Worm (Caenorhabditis elegans) whole organism, late embryonic: Measurements from ENCODE around the gene cdr-7.

Experiments used
- C08G9.2 ChIP-seq: sonication (generic microtip); optimal IDR thresholded peaks from 2 replicates; lab custom pipeline; 2016; ENCODE audit warnings: mild to moderate bottlenecking, missing genetic modification characterization, moderate library complexity, missing compliant biosample characterization
- K02D7.2 ChIP-seq: sonication (generic microtip); optimal IDR thresholded peaks from 2 replicates; lab custom pipeline; 2017; ENCODE audit warnings: mild to moderate bottlenecking, missing genetic modification characterization, missing compliant biosample characterization
- K09A11.1 ChIP-seq: sonication (generic microtip); optimal IDR thresholded peaks from 2 replicates; lab custom pipeline; 2017; ENCODE audit warnings: antibody characterized with exemption, mild to moderate bottlenecking, missing genetic modification characterization, missing compliant biosample characterization; ENCODE audit not compliant: insufficient read depth
- T23F11.4 ChIP-seq: fragments of 200-800 bp; sonication (Bioruptor generic); optimal IDR thresholded peaks from 2 replicates; lab custom pipeline; 2018; ENCODE audit warnings: mild to moderate bottlenecking, missing genetic modification characterization, missing compliant biosample characterization
- ceh-2 ChIP-seq: sonication (generic microtip); optimal IDR thresholded peaks from 2 replicates; lab custom pipeline; 2016; ENCODE audit warnings: missing genotype, missing genetic modification characterization, missing compliant biosample characterization
- ceh-24 ChIP-seq: sonication (generic microtip); optimal IDR thresholded peaks from 2 replicates; lab custom pipeline; 2016; ENCODE audit warnings: mild to moderate bottlenecking, missing genetic modification characterization, missing compliant biosample characterization
- ceh-30 ChIP-seq: fragments of 150-350 bp; optimal IDR thresholded peaks from 2 replicates; lab custom pipeline; 2014; ENCODE audit warnings: missing biosample characterization, missing genetic modification characterization
- ceh-48 ChIP-seq: sonication (generic microtip); optimal IDR thresholded peaks from 2 replicates; lab custom pipeline; 2016; ENCODE audit warnings: missing genetic modification characterization, inconsistent platforms, missing compliant biosample characterization
- ceh-6 ChIP-seq: fragments of 200-800 bp; sonication (Bioruptor generic); optimal IDR thresholded peaks from 2 replicates; lab custom pipeline; 2018; ENCODE audit warnings: mild to moderate bottlenecking, missing genetic modification characterization, missing compliant biosample characterization
- ceh-9 ChIP-seq: sonication (generic microtip); optimal IDR thresholded peaks from 2 replicates; lab custom pipeline; 2016; ENCODE audit warnings: mild to moderate bottlenecking, missing genetic modification characterization, inconsistent platforms, missing compliant biosample characterization
- dve-1 ChIP-seq: sonication (generic microtip); optimal IDR thresholded peaks from 2 replicates; lab custom pipeline; 2017; ENCODE audit warnings: antibody characterized with exemption, mild to moderate bottlenecking, missing genetic modification characterization, missing compliant biosample characterization
- elt-2 ChIP-seq: sonication (generic microtip); optimal IDR thresholded peaks from 2 replicates; lab custom pipeline; 2016; ENCODE audit warnings: missing genetic modification reagents, missing genetic modification characterization, missing compliant biosample characterization
- elt-4 ChIP-seq: sonication (generic microtip); optimal IDR thresholded peaks from 2 replicates; lab custom pipeline; 2016; ENCODE audit warnings: missing genetic modification characterization, missing compliant biosample characterization
- ets-4 ChIP-seq: sonication (generic microtip); optimal IDR thresholded peaks from 2 replicates; lab custom pipeline; 2016; ENCODE audit warnings: missing genetic modification characterization, missing compliant biosample characterization
- fax-1 ChIP-seq: sonication (generic microtip); optimal IDR thresholded peaks from 2 replicates; lab custom pipeline; 2016; ENCODE audit warnings: missing genotype, missing genetic modification characterization, missing compliant biosample characterization
- fkh-10 ChIP-seq: fragments of 150-350 bp; optimal IDR thresholded peaks from 2 replicates; lab custom pipeline; 2014; ENCODE audit warnings: missing biosample characterization, missing genetic modification reagents, missing genetic modification characterization
- hlh-13 ChIP-seq: fragments of 200-800 bp; sonication (Bioruptor generic); optimal IDR thresholded peaks from 2 replicates; lab custom pipeline; 2018; ENCODE audit warnings: mild to moderate bottlenecking, missing genetic modification characterization, missing compliant biosample characterization
- hlh-15 ChIP-seq: sonication (generic microtip); optimal IDR thresholded peaks from 2 replicates; lab custom pipeline; 2016; ENCODE audit warnings: missing genetic modification characterization, missing compliant biosample characterization
- hlh-8 ChIP-seq: sonication (generic microtip); optimal IDR thresholded peaks from 2 replicates; lab custom pipeline; 2016; ENCODE audit warnings: missing genotype, missing genetic modification characterization, missing compliant biosample characterization
- lin-11 ChIP-seq: fragments of 200-800 bp; sonication (Bioruptor generic); optimal IDR thresholded peaks from 2 replicates; lab custom pipeline; 2018; ENCODE audit warnings: mild to moderate bottlenecking, missing genetic modification characterization, missing compliant biosample characterization
- madf-2 ChIP-seq: sonication (generic microtip); optimal IDR thresholded peaks from 2 replicates; lab custom pipeline; 2017; ENCODE audit warnings: missing genetic modification characterization, missing compliant biosample characterization
- nfya-1 ChIP-seq: sonication (generic microtip); optimal IDR thresholded peaks from 2 replicates; lab custom pipeline; 2017; ENCODE audit warnings: missing genetic modification characterization, mild to moderate bottlenecking, missing compliant biosample characterization, antibody characterized with exemption, moderate library complexity
- nhr-11 ChIP-seq: fragments of 150-350 bp; optimal IDR thresholded peaks from 2 replicates; lab custom pipeline; 2014; ENCODE audit warnings: missing biosample characterization, missing genetic modification characterization
- nhr-232 ChIP-seq: sonication (generic microtip); optimal IDR thresholded peaks from 2 replicates; lab custom pipeline; 2016; ENCODE audit warnings: missing genetic modification characterization, missing compliant biosample characterization
- pat-9 ChIP-seq: fragments of 200-800 bp; sonication (Bioruptor generic); optimal IDR thresholded peaks from 2 replicates; lab custom pipeline; 2018; ENCODE audit warnings: mild to moderate bottlenecking, missing genetic modification characterization, moderate library complexity, missing compliant biosample characterization
- pax-1 ChIP-seq: fragments of 150-350 bp; optimal IDR thresholded peaks from 2 replicates; lab custom pipeline; 2014; ENCODE audit warnings: missing biosample characterization, missing genetic modification characterization
- pha-2 ChIP-seq: sonication (generic microtip); optimal IDR thresholded peaks from 2 replicates; lab custom pipeline; 2017; ENCODE audit warnings: mild to moderate bottlenecking, missing genetic modification characterization, missing compliant biosample characterization
- pros-1 ChIP-seq: fragments of 150-350 bp; optimal IDR thresholded peaks from 2 replicates; lab custom pipeline; 2014; ENCODE audit warnings: missing biosample characterization, missing genetic modification reagents, missing genetic modification characterization
- ref-2 ChIP-seq: sonication (generic microtip); optimal IDR thresholded peaks from 2 replicates; lab custom pipeline; 2016; ENCODE audit warnings: missing genetic modification characterization, missing compliant biosample characterization
- sdc-2 ChIP-seq: sonication (generic microtip); optimal IDR thresholded peaks from 2 replicates; lab custom pipeline; 2016; ENCODE audit warnings: missing genotype, missing genetic modification characterization, missing compliant biosample characterization
- sox-4 ChIP-seq: sonication (generic microtip); optimal IDR thresholded peaks from 2 replicates; lab custom pipeline; 2017; ENCODE audit warnings: mild to moderate bottlenecking, missing genetic modification characterization, inconsistent platforms, missing compliant biosample characterization
- tbx-2 ChIP-seq: sonication (generic microtip); optimal IDR thresholded peaks from 2 replicates; lab custom pipeline; 2016; ENCODE audit warnings: missing genetic modification characterization, missing compliant biosample characterization
- tbx-7 ChIP-seq: sonication (generic microtip); optimal IDR thresholded peaks from 2 replicates; lab custom pipeline; 2016; ENCODE audit warnings: missing genotype, missing genetic modification characterization, missing compliant biosample characterization
- ttx-3 ChIP-seq: sonication (generic microtip); optimal IDR thresholded peaks from 2 replicates; lab custom pipeline; 2016; ENCODE audit warnings: missing genetic modification reagents, missing genetic modification characterization, missing compliant biosample characterization
- unc-3 ChIP-seq, 2 experiments: fragments of 200-800 bp in 1 of 2; sonication (Bioruptor generic) in 1 of 2; sonication (generic microtip) in 1 of 2; conservative IDR thresholded peaks in 1 of 2; optimal IDR thresholded peaks in 1 of 2; 2 replicates each; pipeline versions ENCODE4 v1.3.6 to Lab custom; 2016 to 2022; ENCODE audit warnings: missing compliant biosample characterization in 2 of 2, missing genetic modification characterization in 2 of 2, missing genetic modification reagents in 1 of 2
- unc-42 ChIP-seq: sonication (generic microtip); optimal IDR thresholded peaks from 2 replicates; lab custom pipeline; 2016; ENCODE audit warnings: missing genotype, missing genetic modification characterization, missing compliant biosample characterization
- unc-55 ChIP-seq: sonication (generic microtip); optimal IDR thresholded peaks from 2 replicates; lab custom pipeline; 2017; ENCODE audit warnings: missing biosample characterization, missing genetic modification reagents, missing genetic modification characterization
- unc-86 ChIP-seq: sonication (generic microtip); optimal IDR thresholded peaks from 2 replicates; lab custom pipeline; 2016; ENCODE audit warnings: missing genetic modification characterization, missing compliant biosample characterization
- zip-5 ChIP-seq: sonication (generic microtip); optimal IDR thresholded peaks from 2 replicates; lab custom pipeline; 2016; ENCODE audit warnings: missing genetic modification characterization, missing compliant biosample characterization
- ztf-16 ChIP-seq: sonication (generic microtip); optimal IDR thresholded peaks from 2 replicates; lab custom pipeline; 2017; ENCODE audit warnings: missing genetic modification characterization, missing compliant biosample characterization

The cdr-7 gene

ce11 chrV:12420843-12421242 lies 8.9 kb upstream of the cdr-7 start, which contains the start of gene C54D10.4:
Gene C54D10.4, minus strand, starts transcription at chrV:12420943.
- TF ChIP-seq ref-2 (tag; lab: Kevin White, UChicago) (no peak), K02D7.2 (tag; lab: Kevin White, UChicago) (no peak), lin-11 (no peak), ceh-24 (tag; lab: Kevin White, UChicago) (no peak), ceh-30 (tag; lab: Kevin White, UChicago) (no peak), ceh-48 (tag; lab: Kevin White, UChicago) (no peak)

DNA sequence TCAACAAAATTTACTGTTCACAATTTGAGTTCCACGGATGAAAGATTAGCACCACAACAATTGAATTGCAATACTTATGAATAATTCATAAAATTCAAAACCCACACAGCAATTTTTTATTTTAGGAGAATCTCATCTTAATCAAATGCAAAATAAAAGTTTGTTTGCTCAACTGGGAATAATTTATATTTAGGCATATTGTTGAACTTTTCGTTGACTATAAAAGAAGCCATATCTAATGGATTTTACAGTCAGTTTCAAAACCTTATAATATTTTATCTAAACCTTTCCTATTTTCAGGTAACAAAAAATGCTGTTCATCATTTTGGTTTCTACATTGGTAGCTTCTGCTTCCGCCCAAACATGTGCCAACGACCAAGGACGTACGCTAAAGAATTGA lies 6.4 kb upstream of the cdr-7 start, which contains the start of gene C54D10.3:
Gene C54D10.3, plus strand, starts transcription at position 301 of the 400 bp plus-strand sequence.
- TF ChIP-seq ttx-3 (tag; lab: Kevin White, UChicago): no peak
- TF ChIP-seq fax-1 (tag; lab: Kevin White, UChicago): no peak
- TF ChIP-seq elt-4: no peak
- TF ChIP-seq pha-2 (tag; lab: Kevin White, UChicago): no peak
- TF ChIP-seq nfya-1 (tag; lab: Kevin White, UChicago): no peak
- no peak for TF ChIP-seq unc-3 (GFP tag; conservative IDR thresholded peaks at IDR 0.05; lab: Robert Waterston, UW)
- TF ChIP-seq unc-3 (tag; optimal IDR thresholded peaks at IDR 0.05; lab: Kevin White, UChicago): no peak
- TF ChIP-seq, all 69 proteins: peak for 0

DNA sequence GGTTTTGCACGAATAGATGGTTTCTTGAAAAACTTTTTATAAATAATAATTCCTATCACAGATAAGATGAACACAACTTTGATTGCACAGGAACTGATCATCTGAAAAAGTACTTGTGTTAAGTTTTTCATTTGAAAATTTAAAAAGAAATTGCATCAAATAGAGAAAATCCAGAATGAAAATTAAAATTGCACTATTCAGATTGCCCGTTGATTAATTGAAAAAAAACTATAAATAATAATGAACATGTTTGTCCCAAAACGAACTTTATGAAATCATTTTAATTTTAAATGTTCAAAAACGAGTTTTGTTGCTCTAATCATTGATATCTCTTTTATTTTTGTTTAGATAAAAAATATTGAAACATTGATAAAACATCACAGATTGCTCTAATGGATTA lies 5.4 kb upstream of the cdr-7 start, which contains the start of gene cdr-3:
Gene cdr-3, minus strand, starts transcription at position 101 of the 400 bp plus-strand sequence.
- TF ChIP-seq pax-1 (tag; lab: Kevin White, UChicago) (no peak), ref-2 (tag; lab: Kevin White, UChicago) (no peak), unc-42 (tag; lab: Kevin White, UChicago) (no peak), unc-3 (GFP tag; conservative IDR thresholded peaks at IDR 0.05; lab: Robert Waterston, UW) (no peak), unc-3 (tag; optimal IDR thresholded peaks at IDR 0.05; lab: Kevin White, UChicago) (no peak), fkh-10 (GFP tag; lab: Kevin White, UChicago) (no peak), hlh-8 (no peak), ztf-16 (tag; lab: Kevin White, UChicago) (no peak), unc-55 (GFP tag; lab: Kevin White, UChicago) (no peak), ceh-48 (tag; lab: Kevin White, UChicago) (no peak), ceh-2 (tag; lab: Kevin White, UChicago) (no peak), lin-11 (no peak), sdc-2 (no peak), tbx-7 (no peak), hlh-13 (GFP tag; lab: Kevin White, UChicago) (no peak), ceh-6 (GFP tag; lab: Kevin White, UChicago) (no peak), K09A11.1 (tag; lab: Kevin White, UChicago) (no peak), elt-2 (tag; lab: Kevin White, UChicago) (no peak)

ce11 chrV:12415656-12416055 lies 3.7 kb upstream of the cdr-7 start, which contains the start of gene cdr-2:
Gene cdr-2, minus strand, starts transcription at chrV:12415709.
- no peak for TF ChIP-seq hlh-15 (tag; lab: Kevin White, UChicago)
- TF ChIP-seq sox-4 (tag; lab: Kevin White, UChicago): no peak
- TF ChIP-seq dve-1 (tag; lab: Kevin White, UChicago): no peak
- TF ChIP-seq madf-2 (tag; lab: Kevin White, UChicago): no peak
- TF ChIP-seq T23F11.4 (GFP tag; lab: Kevin White, UChicago): no peak
- TF ChIP-seq tbx-2 (tag; lab: Kevin White, UChicago): no peak
- TF ChIP-seq tbx-7: no peak
- no peak for TF ChIP-seq C08G9.2 (tag; lab: Kevin White, UChicago)
- no peak for TF ChIP-seq K09A11.1 (tag; lab: Kevin White, UChicago)

DNA sequence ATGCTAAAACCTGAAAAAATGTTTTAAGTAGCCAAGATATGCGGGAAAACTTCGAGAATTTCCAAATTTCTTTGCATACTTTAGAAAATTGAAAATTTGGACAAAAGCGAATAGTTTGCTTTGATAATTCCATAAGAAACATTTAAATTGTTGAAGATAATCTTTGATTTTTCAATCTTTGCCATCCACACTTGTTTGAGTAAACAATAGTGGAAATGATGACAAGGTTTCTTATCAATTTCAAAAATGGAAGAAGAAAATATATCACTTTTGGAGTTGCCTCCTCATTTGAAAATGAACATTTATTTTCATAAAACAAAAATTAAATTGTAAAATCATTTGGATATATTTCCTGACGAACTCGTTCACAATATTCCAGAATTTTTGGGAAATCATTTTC lies 2.4 kb upstream of the cdr-7 start:
- TF ChIP-seq ets-4 (tag; lab: Kevin White, UChicago) (no peak), pros-1 (no peak), ceh-48 (tag; lab: Kevin White, UChicago) (no peak), ceh-9 (no peak), zip-5 (tag; lab: Kevin White, UChicago) (no peak), pax-1 (tag; lab: Kevin White, UChicago) (no peak), sox-4 (tag; lab: Kevin White, UChicago) (no peak), pat-9 (no peak), unc-86 (tag; lab: Kevin White, UChicago) (no peak), nhr-232 (tag; lab: Kevin White, UChicago) (no peak), nhr-11 (tag; lab: Kevin White, UChicago) (no peak), fax-1 (tag; lab: Kevin White, UChicago) (no peak)
